Worm (Caenorhabditis elegans) whole organism, young adult: ENCODE measurements around the gene F37C12.18.

Experiments
- K12H6.12 ChIP-seq: fragments of 200-800 bp; sonication (Bioruptor generic); optimal IDR thresholded peaks from 2 replicates; lab custom pipeline; 2018; ENCODE audit warnings: mild to moderate bottlenecking, missing genetic modification characterization, missing compliant biosample characterization
- attf-3 ChIP-seq: fragments of 200-800 bp; sonication (Bioruptor generic); conservative IDR thresholded peaks from 2 replicates; pipeline ENCODE4 v1.3.6; 2022; ENCODE audit warnings: missing genetic modification reagents, missing genetic modification characterization, missing compliant biosample characterization
- ccch-3 ChIP-seq: fragments of 200-800 bp; sonication (Bioruptor generic); optimal IDR thresholded peaks from 2 replicates; lab custom pipeline; 2018; ENCODE audit warnings: mild to moderate bottlenecking, missing genetic modification characterization, missing compliant biosample characterization
- ceh-91 ChIP-seq: fragments of 200-800 bp; sonication (Bioruptor generic); IDR thresholded peaks from 2 replicates; pipeline ENCODE4 v1.3.6; 2022; ENCODE audit warnings: missing genetic modification reagents, missing genetic modification characterization, missing compliant biosample characterization
- dox-1 ChIP-seq: fragments of 200-800 bp; sonication (Bioruptor generic); IDR thresholded peaks from 2 replicates; pipeline ENCODE4 v1.3.6; 2022; ENCODE audit warnings: missing genetic modification reagents, missing genetic modification characterization, missing compliant biosample characterization
- nfya-1 ChIP-seq: sonication (generic microtip); optimal IDR thresholded peaks from 2 replicates; lab custom pipeline; 2017; ENCODE audit warnings: antibody characterized with exemption, missing compliant biosample characterization, missing genetic modification characterization, borderline replicate concordance; ENCODE audit not compliant: insufficient read depth
- nfyb-1 ChIP-seq: fragments of 200-800 bp; sonication (Bioruptor generic); IDR thresholded peaks from 2 replicates; pipeline ENCODE4 v1.3.6; 2022; ENCODE audit warnings: missing genetic modification reagents, missing genetic modification characterization, missing compliant biosample characterization
- nhr-120 ChIP-seq: fragments of 200-800 bp; sonication (Bioruptor generic); IDR thresholded peaks from 2 replicates; pipeline ENCODE4 v1.3.6; 2022; ENCODE audit warnings: missing genetic modification characterization, missing compliant biosample characterization
- pha-4 ChIP-seq: fragments of 150-350 bp; sonication (generic microtip); optimal IDR thresholded peaks from 2 replicates; lab custom pipeline; 2014; ENCODE audit warnings: missing biosample characterization, missing genetic modification reagents, missing genetic modification characterization
- unc-62 ChIP-seq: fragments of 150-350 bp; optimal IDR thresholded peaks from 2 replicates; lab custom pipeline; 2014; ENCODE audit warnings: missing biosample characterization, missing genetic modification reagents, missing genetic modification characterization
- ztf-25 ChIP-seq: fragments of 200-800 bp; sonication (Bioruptor generic); IDR thresholded peaks from 2 replicates; pipeline ENCODE4 v1.3.6; 2022; ENCODE audit warnings: missing genetic modification reagents, missing genetic modification characterization, missing compliant biosample characterization

DNA sequence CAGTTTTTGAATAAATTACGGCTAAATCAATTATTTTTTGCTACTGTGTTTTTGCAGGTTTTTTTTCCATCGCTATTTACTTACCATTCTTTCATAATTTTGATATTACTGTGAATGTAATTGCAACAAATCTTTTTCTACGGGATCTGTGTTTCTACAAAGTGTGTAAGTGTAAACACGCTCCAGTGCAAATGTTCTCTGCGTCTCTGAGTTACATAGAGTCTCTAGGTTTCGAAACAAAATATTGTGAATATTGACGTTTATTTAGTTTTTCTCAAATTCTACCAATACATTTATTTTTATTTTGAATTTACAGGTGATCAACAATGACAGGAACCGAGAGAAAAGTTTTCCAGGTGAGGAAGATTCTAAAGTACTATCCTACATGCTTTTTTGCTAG lies 11.2 kb downstream of the F37C12.18 start, which contains the start of gene yju-2:
- TF ChIP-seq nhr-120 (GFP tag; lab: Robert Waterston, UW) (no peak), dox-1 (no peak), ceh-91 (no peak), ztf-25 (GFP tag; lab: Robert Waterston, UW) (no peak), ccch-3 (GFP tag; lab: Kevin White, UChicago) (no peak), nfyb-1 (no peak), nfya-1 (tag; lab: Kevin White, UChicago) (no peak), unc-62 (GFP tag; lab: Kevin White, UChicago) (no peak), pha-4 (tag; lab: Kevin White, UChicago) (no peak), attf-3 (GFP tag; lab: Robert Waterston, UW) (no peak), K12H6.12 (no peak)
